Fruit fly (Drosophila melanogaster) whole organism, wandering third instar larva: ENCODE measurements around the gene CG17376.

Source experiments
- Myc ChIP-seq: fragments of >200 bp; optimal IDR thresholded peaks from 2 replicates; lab custom pipeline; 2017
- Rel ChIP-seq, 2 experiments: fragments of 200-800 bp; sonication (Bioruptor generic) in 1 of 2; optimal IDR thresholded peaks; 2 replicates in 1 of 2; 3 replicates in 1 of 2; lab custom pipeline; 2016 to 2019; ENCODE audit warnings: mild to moderate bottlenecking in 2 of 2, missing biosample characterization in 2 of 2, missing genetic modification characterization in 2 of 2, moderate library complexity in 1 of 2
- dsf ChIP-seq: sonication (Bioruptor generic); optimal IDR thresholded peaks from 2 replicates; lab custom pipeline; 2016; ENCODE audit warnings: missing biosample characterization, missing genetic modification characterization, borderline replicate concordance
- sv ChIP-seq: fragments of 200-800 bp; sonication (Bioruptor generic); optimal IDR thresholded peaks from 3 replicates; lab custom pipeline; 2016; ENCODE audit warnings: missing biosample characterization, missing genetic modification characterization

dm6 chr2L:6805783-6806182, 5.1 kb upstream of the CG17376 start, which contains the start of gene CG17375:
- TF ChIP-seq dsf (GFP tag; lab: Kevin White, UChicago): no peak
- peak; percentile 82 for TF ChIP-seq Myc (lab: Kevin White, UChicago)
- no peak for TF ChIP-seq sv (GFP tag; lab: Kevin White, UChicago)
- TF ChIP-seq Rel (GFP tag; optimal IDR thresholded peaks at IDR 0.05; lab: Kevin White, UChicago): no peak
- TF ChIP-seq Rel (tag; optimal IDR thresholded peaks at IDR 0.05; lab: Kevin White, UChicago): no peak
